Fruit fly (Drosophila melanogaster): Measurements from ENCODE around the gene dy.

The dy gene

dm6 chrX:11818047-11818766 is 39.6 kb upstream of the dy start (continued):
- TF ChIP-seq CG6854 (GFP tag; optimal IDR thresholded peaks at IDR 0.05) (peak; percentile 84), bsh (GFP tag; optimal IDR thresholded peaks at IDR 0.05) (peak; percentile 93 to 97), ftz-f1 (GFP tag; optimal IDR thresholded peaks at IDR 0.05) (peak; percentile 10), aop (GFP tag; IDR thresholded peaks at IDR 0.05) (0 out of 2 replicates have a peak, but pooled peaks have one; percentile 6), CG1024 (GFP tag; IDR thresholded peaks at IDR 0.05) (peak; percentile 88), CG7839 (tag; optimal IDR thresholded peaks at IDR 0.05) (peak; percentile 95), Hsf (GFP tag; optimal IDR thresholded peaks at IDR 0.05) (peak; percentile 95), Fer3 (tag; optimal IDR thresholded peaks at IDR 0.05) (peak; percentile 92), CG6689 (GFP tag; IDR thresholded peaks at IDR 0.05) (peak; percentile 96), CG17359 (tag; optimal IDR thresholded peaks at IDR 0.05) (peak; percentile 97), insv (GFP tag; optimal IDR thresholded peaks at IDR 0.05) (peak in 1 of 2 experiments; percentile 63), zen (tag; optimal IDR thresholded peaks at IDR 0.05) (peak; percentile 82), mam (GFP tag; optimal IDR thresholded peaks at IDR 0.05) (peak; percentile 95), bcd (GFP tag; optimal IDR thresholded peaks at IDR 0.05) (peak; percentile 89), dan (GFP tag; IDR thresholded peaks at IDR 0.05) (no peak; the same call in 1 of the 2 replicates), kni (GFP tag; optimal IDR thresholded peaks at IDR 0.05) (peak; percentile 66), twi (tag; optimal IDR thresholded peaks at IDR 0.05) (peak; percentile 73), CG11504 (tag; optimal IDR thresholded peaks at IDR 0.05) (peak; percentile 94), nom (GFP tag; optimal IDR thresholded peaks at IDR 0.05) (peak; percentile 66), CG2116 (GFP tag; optimal IDR thresholded peaks at IDR 0.05) (peak; percentile 83), p53 (GFP tag; optimal IDR thresholded peaks at IDR 0.05) (peak; percentile 76), sug (tag; optimal IDR thresholded peaks at IDR 0.05) (peak; percentile 76), CG1603 (tag; optimal IDR thresholded peaks at IDR 0.05) (peak; percentile 97), mirr (GFP tag; optimal IDR thresholded peaks at IDR 0.05) (peak; percentile 86), ap (GFP tag; IDR thresholded peaks at IDR 0.05) (peak; percentile 92), Bgb (GFP tag; IDR thresholded peaks at IDR 0.05; ENCODE audit: partially characterized antibody) (peak; percentile 52), HmgZ (tag; optimal IDR thresholded peaks at IDR 0.05) (peak; percentile 95), CG6272 (GFP tag; IDR thresholded peaks at IDR 0.05) (peak; percentile 87), CG4328 (GFP tag; optimal IDR thresholded peaks at IDR 0.05) (peak; percentile 86), sens-2 (GFP tag; IDR thresholded peaks at IDR 0.05) (peak; percentile 91), CG43689 (GFP tag; IDR thresholded peaks at IDR 0.05) (peak; percentile 84), CG13624 (GFP tag; optimal IDR thresholded peaks at IDR 0.05) (peak; percentile 91), CG10209 (GFP tag; optimal IDR thresholded peaks at IDR 0.05) (peak; percentile 93), CG15479 (GFP tag; optimal IDR thresholded peaks at IDR 0.05) (peak; percentile 46), Drgx (GFP tag; IDR thresholded peaks at IDR 0.05) (peak; percentile 98), CG1832 (GFP tag; optimal IDR thresholded peaks at IDR 0.05) (no peak), CG15011 (GFP tag; optimal IDR thresholded peaks at IDR 0.05) (peak; percentile 87), Dp (GFP tag; optimal IDR thresholded peaks at IDR 0.05) (peak; percentile 8), sc (optimal IDR thresholded peaks at IDR 0.05) (no peak), sc (GFP tag; optimal IDR thresholded peaks at IDR 0.05) (peak; percentile 92), CG10959 (GFP tag; IDR thresholded peaks at IDR 0.05) (peak; percentile 93), CG17568 (GFP tag; optimal IDR thresholded peaks at IDR 0.05) (peak; percentile 91), CG7928 (GFP tag; optimal IDR thresholded peaks at IDR 0.05) (peak; percentile 48), Ssrp (tag; optimal IDR thresholded peaks at IDR 0.05) (peak; percentile 91), Aef1 (GFP tag; IDR thresholded peaks at IDR 0.05) (peak; percentile 92), Side (GFP tag; optimal IDR thresholded peaks at IDR 0.05) (peak; percentile 96), CG12155 (GFP tag; optimal IDR thresholded peaks at IDR 0.05) (peak; percentile 92), Oaz (GFP tag; IDR thresholded peaks at IDR 0.05) (peak; percentile 91), CG17829 (tag; optimal IDR thresholded peaks at IDR 0.05) (peak; percentile 95)
